Worm (Caenorhabditis elegans) whole organism, L4/young adult: Measurements from ENCODE around the gene dpy-20.

Source experiments
- W03F9.2 ChIP-seq: fragments of 150-350 bp; optimal IDR thresholded peaks from 2 replicates; lab custom pipeline; 2014; ENCODE audit warnings: missing biosample characterization, missing genetic modification characterization
- him-1 ChIP-seq: sonication (generic microtip); optimal IDR thresholded peaks from 2 replicates; lab custom pipeline; 2016; ENCODE audit warnings: missing genotype, missing genetic modification reagents, missing genetic modification characterization, missing compliant biosample characterization

ce11 chrIV:11649031-11649430 is 51.6 kb downstream of the dpy-20 start, which contains the start of gene ZK809.8:
- TF ChIP-seq him-1 (no peak), W03F9.2 (tag; lab: Kevin White, UChicago) (no peak)
